Fruit fly (Drosophila melanogaster) whole organism, embryonic: Measurements from ENCODE around the gene CG17707.

ENCODE experiments used
- Adf1 ChIP-seq: fragments of 200-800 bp; sonication (Bioruptor generic); IDR thresholded peaks from 2 replicates; pipeline ENCODE4 v1.3.6; 2022; ENCODE audit warnings: missing biosample characterization, missing genetic modification characterization
- Blimp-1 ChIP-seq: fragments of 200-800 bp; sonication (Bioruptor generic); optimal IDR thresholded peaks from 3 replicates; lab custom pipeline; 2018; ENCODE audit warnings: missing biosample characterization, missing genetic modification characterization, mild to moderate bottlenecking, moderate library complexity, missing genetic modification reagents
- CG10274 ChIP-seq: fragments of 200-800 bp; sonication (Bioruptor generic); optimal IDR thresholded peaks from 3 replicates; lab custom pipeline; 2017; ENCODE audit warnings: missing biosample characterization, mild to moderate bottlenecking, missing genetic modification characterization
- CG10462 ChIP-seq: fragments of 200-800 bp; sonication (Bioruptor generic); optimal IDR thresholded peaks from 2 replicates; lab custom pipeline; 2016; ENCODE audit warnings: missing biosample characterization, missing genetic modification characterization
- CG11456 ChIP-seq: fragments of 200-800 bp; sonication (Bioruptor generic); IDR thresholded peaks from 3 replicates; pipeline ENCODE4 v1.3.6; 2022; ENCODE audit warnings: missing biosample characterization, missing genetic modification characterization
- CG12071 ChIP-seq: fragments of 200-800 bp; sonication (Bioruptor generic); optimal IDR thresholded peaks from 3 replicates; lab custom pipeline; 2018; ENCODE audit warnings: missing biosample characterization, mild to moderate bottlenecking, missing genetic modification characterization
- CG12659 ChIP-seq: fragments of 200-800 bp; sonication (Bioruptor generic); optimal IDR thresholded peaks from 3 replicates; lab custom pipeline; 2017; ENCODE audit warnings: mild to moderate bottlenecking, missing biosample characterization, missing genetic modification reagents, missing genetic modification characterization
- CG13624 ChIP-seq: fragments of 200-800 bp; sonication (Bioruptor generic); optimal IDR thresholded peaks from 2 replicates; lab custom pipeline; 2016; ENCODE audit warnings: missing biosample characterization, missing genetic modification characterization
- CG14441 ChIP-seq: fragments of 200-800 bp; sonication (Bioruptor generic); IDR thresholded peaks from 2 replicates; pipeline ENCODE4 v1.3.6; 2022; ENCODE audit warnings: missing biosample characterization, missing genetic modification characterization
- CG17359 ChIP-seq: fragments of 200-800 bp; sonication (Bioruptor generic); optimal IDR thresholded peaks from 3 replicates; lab custom pipeline; 2018; ENCODE audit warnings: missing biosample characterization, mild to moderate bottlenecking, missing genetic modification characterization, moderate library complexity
- CG17385 ChIP-seq: fragments of 200-800 bp; sonication (Bioruptor generic); optimal IDR thresholded peaks from 3 replicates; lab custom pipeline; 2018; ENCODE audit warnings: missing biosample characterization, mild to moderate bottlenecking, missing genetic modification characterization
- CG17829 ChIP-seq: fragments of 200-800 bp; optimal IDR thresholded peaks from 2 replicates; lab custom pipeline; 2019; ENCODE audit warnings: missing biosample characterization, mild to moderate bottlenecking, missing genetic modification characterization, moderate library complexity
- CG1832 ChIP-seq: fragments of 200-800 bp; sonication (Bioruptor generic); optimal IDR thresholded peaks from 2 replicates; lab custom pipeline; 2017; ENCODE audit warnings: missing biosample characterization, mild to moderate bottlenecking, missing genetic modification characterization, inconsistent platforms
- CG30020 ChIP-seq: fragments of 200-800 bp; optimal IDR thresholded peaks from 2 replicates; lab custom pipeline; 2019; ENCODE audit warnings: missing biosample characterization, mild to moderate bottlenecking, missing genetic modification characterization, moderate library complexity
- CG30431 ChIP-seq: fragments of 200-800 bp; sonication (Bioruptor generic); optimal IDR thresholded peaks from 2 replicates; lab custom pipeline; 2017; ENCODE audit warnings: missing biosample characterization, missing genetic modification characterization
- CG3995 ChIP-seq: fragments of 200-800 bp; sonication (Bioruptor generic); optimal IDR thresholded peaks from 3 replicates; lab custom pipeline; 2016; ENCODE audit warnings: missing biosample characterization, missing genetic modification characterization
- CG4820 ChIP-seq: fragments of 200-800 bp; sonication (Bioruptor generic); optimal IDR thresholded peaks from 3 replicates; lab custom pipeline; 2016; ENCODE audit warnings: missing biosample characterization, missing genetic modification characterization
- CG6791 ChIP-seq: fragments of 200-800 bp; sonication (Bioruptor generic); IDR thresholded peaks from 3 replicates; pipeline ENCODE4 v1.3.6; 2022; ENCODE audit warnings: missing biosample characterization, missing genetic modification characterization; ENCODE audit not compliant: partially characterized antibody
- CG9437 ChIP-seq: fragments of 200-800 bp; sonication (Bioruptor generic); optimal IDR thresholded peaks from 2 replicates; lab custom pipeline; 2018; ENCODE audit warnings: missing biosample characterization, mild to moderate bottlenecking, missing genetic modification characterization
- CG9817 ChIP-seq: fragments of 200-800 bp; sonication (Bioruptor generic); optimal IDR thresholded peaks from 2 replicates; lab custom pipeline; 2018; ENCODE audit warnings: missing biosample characterization, mild to moderate bottlenecking, missing genetic modification characterization, moderate library complexity
- CkIIα-i1 ChIP-seq: fragments of 200-800 bp; sonication (Bioruptor generic); IDR thresholded peaks from 2 replicates; pipeline ENCODE4 v1.3.6; 2022; ENCODE audit warnings: missing biosample characterization, missing genetic modification characterization
- D19B ChIP-seq: fragments of 200-800 bp; sonication (Bioruptor generic); optimal IDR thresholded peaks from 2 replicates; lab custom pipeline; 2017; ENCODE audit warnings: missing biosample characterization, mild to moderate bottlenecking, missing genetic modification characterization
- Deaf1 ChIP-seq: fragments of 200-800 bp; optimal IDR thresholded peaks from 3 replicates; lab custom pipeline; 2019; ENCODE audit warnings: missing biosample characterization, mild to moderate bottlenecking, missing genetic modification characterization, moderate library complexity
- Doc2 ChIP-seq: fragments of 200-800 bp; sonication (Bioruptor generic); IDR thresholded peaks from 2 replicates; pipeline ENCODE4 v1.3.6; 2022; ENCODE audit warnings: missing biosample characterization, missing genetic modification characterization
- Fer3 ChIP-seq: fragments of 200-800 bp; sonication (Bioruptor generic); optimal IDR thresholded peaks from 2 replicates; lab custom pipeline; 2018; ENCODE audit warnings: missing biosample characterization, mild to moderate bottlenecking, missing genetic modification characterization, moderate library complexity
- HHEX ChIP-seq: fragments of 200-800 bp; sonication (Bioruptor generic); optimal IDR thresholded peaks from 3 replicates; lab custom pipeline; 2017; ENCODE audit warnings: missing biosample characterization, mild to moderate bottlenecking, missing genetic modification characterization, missing genetic modification reagents
- HLH3B ChIP-seq: fragments of 200-800 bp; sonication (Bioruptor generic); IDR thresholded peaks from 2 replicates; pipeline ENCODE4 v1.3.6; 2022; ENCODE audit warnings: missing biosample characterization, missing genetic modification characterization
- HLH4C ChIP-seq: fragments of 200-800 bp; sonication (Bioruptor generic); IDR thresholded peaks from 3 replicates; pipeline ENCODE4 v1.3.6; 2022; ENCODE audit warnings: missing biosample characterization, missing genetic modification characterization; ENCODE audit not compliant: partially characterized antibody
- Mrtf ChIP-seq: fragments of 200-800 bp; sonication (Bioruptor generic); IDR thresholded peaks from 3 replicates; pipeline ENCODE4 v1.3.6; 2022; ENCODE audit warnings: missing biosample characterization, missing genetic modification characterization
- NK7.1 ChIP-seq: fragments of 200-800 bp; sonication (Bioruptor generic); optimal IDR thresholded peaks from 3 replicates; lab custom pipeline; 2016; ENCODE audit warnings: missing biosample characterization, missing genetic modification characterization
- Rx ChIP-seq: fragments of 200-800 bp; sonication (Bioruptor generic); IDR thresholded peaks from 2 replicates; pipeline ENCODE4 v1.3.6; 2022; ENCODE audit warnings: missing biosample characterization, missing genetic modification characterization
- Sry-β ChIP-seq: fragments of 200-800 bp; sonication (Bioruptor generic); optimal IDR thresholded peaks from 2 replicates; lab custom pipeline; 2018; ENCODE audit warnings: missing biosample characterization, mild to moderate bottlenecking, missing genetic modification characterization, moderate library complexity
- Sry-δ ChIP-seq: fragments of 200-800 bp; sonication (Bioruptor generic); optimal IDR thresholded peaks from 2 replicates; lab custom pipeline; 2016; ENCODE audit warnings: missing biosample characterization, missing genetic modification characterization
- amos ChIP-seq: fragments of 200-800 bp; sonication (Bioruptor generic); IDR thresholded peaks from 2 replicates; pipeline ENCODE4 v1.3.6; 2022; ENCODE audit warnings: missing biosample characterization, missing genetic modification characterization; ENCODE audit not compliant: partially characterized antibody
- aop ChIP-seq: fragments of 200-800 bp; sonication (Bioruptor generic); IDR thresholded peaks from 2 replicates; pipeline ENCODE4 v1.3.6; 2022; ENCODE audit warnings: missing biosample characterization, missing genetic modification characterization
- bbx ChIP-seq: fragments of 200-800 bp; sonication (Bioruptor generic); IDR thresholded peaks from 2 replicates; pipeline ENCODE4 v1.3.6; 2022; ENCODE audit warnings: missing biosample characterization, missing genetic modification characterization; ENCODE audit not compliant: partially characterized antibody
- cg ChIP-seq: fragments of 200-800 bp; sonication (Bioruptor generic); optimal IDR thresholded peaks from 3 replicates; lab custom pipeline; 2019; ENCODE audit warnings: missing biosample characterization, mild to moderate bottlenecking, missing genetic modification characterization, moderate library complexity
- gro ChIP-seq: fragments of 200-800 bp; sonication (Bioruptor generic); optimal IDR thresholded peaks from 2 replicates; lab custom pipeline; 2016; ENCODE audit warnings: missing biosample characterization, missing genetic modification characterization
- hbn ChIP-seq: fragments of 200-800 bp; sonication (Bioruptor generic); IDR thresholded peaks from 2 replicates; pipeline ENCODE4 v1.3.6; 2022; ENCODE audit warnings: missing biosample characterization, missing genetic modification characterization; ENCODE audit not compliant: partially characterized antibody
- klu ChIP-seq: fragments of 200-800 bp; sonication (Bioruptor generic); IDR thresholded peaks from 2 replicates; pipeline ENCODE4 v1.3.6; 2022; ENCODE audit warnings: missing biosample characterization, missing genetic modification characterization
- knrl ChIP-seq: fragments of 200-800 bp; sonication (Bioruptor generic); IDR thresholded peaks from 3 replicates; pipeline ENCODE4 v1.3.6; 2022; ENCODE audit warnings: missing biosample characterization, missing genetic modification characterization; ENCODE audit not compliant: partially characterized antibody
- onecut ChIP-seq: fragments of 200-800 bp; sonication (Bioruptor generic); IDR thresholded peaks from 2 replicates; pipeline ENCODE4 v1.3.6; 2022; ENCODE audit warnings: missing biosample characterization, missing genetic modification characterization
- pzg ChIP-seq: fragments of 200-800 bp; sonication (Bioruptor generic); optimal IDR thresholded peaks from 3 replicates; lab custom pipeline; 2018; ENCODE audit warnings: missing biosample characterization, mild to moderate bottlenecking, missing genetic modification characterization, moderate library complexity
- sens ChIP-seq: fragments of 200-800 bp; sonication (Bioruptor generic); peaks from one replicate; lab custom pipeline; 2016; ENCODE audit warnings: missing biosample characterization, missing genetic modification characterization
- sima ChIP-seq: fragments of 200-800 bp; sonication (Bioruptor generic); optimal IDR thresholded peaks from 2 replicates; lab custom pipeline; 2016; ENCODE audit warnings: missing biosample characterization, missing genetic modification characterization
- sna ChIP-seq: fragments of 200-800 bp; sonication (Bioruptor generic); IDR thresholded peaks from 2 replicates; pipeline ENCODE4 v1.3.6; 2022; ENCODE audit warnings: missing biosample characterization, missing genetic modification characterization; ENCODE audit not compliant: partially characterized antibody
- trem ChIP-seq: fragments of 200-800 bp; optimal IDR thresholded peaks from 3 replicates; lab custom pipeline; 2019; ENCODE audit warnings: missing biosample characterization, mild to moderate bottlenecking, missing genetic modification characterization, moderate library complexity
- vvl ChIP-seq: fragments of 200-800 bp; sonication (Bioruptor generic); IDR thresholded peaks from 2 replicates; pipeline ENCODE4 v1.3.6; 2022; ENCODE audit warnings: missing biosample characterization, missing genetic modification characterization
- zen2 ChIP-seq: fragments of 200-800 bp; sonication (Bioruptor generic); IDR thresholded peaks from 3 replicates; pipeline ENCODE4 v1.3.6; 2022; ENCODE audit warnings: missing biosample characterization, missing genetic modification characterization; ENCODE audit not compliant: partially characterized antibody
- zfh1 ChIP-seq: fragments of 200-800 bp; sonication (Bioruptor generic); IDR thresholded peaks from 3 replicates; pipeline ENCODE4 v1.3.6; 2022; ENCODE audit warnings: missing biosample characterization, missing genetic modification characterization
- zfh2 ChIP-seq: fragments of 200-800 bp; sonication (Bioruptor generic); optimal IDR thresholded peaks from 2 replicates; lab custom pipeline; 2016; ENCODE audit warnings: missing biosample characterization, missing genetic modification characterization

Gene CG17707

DNA sequence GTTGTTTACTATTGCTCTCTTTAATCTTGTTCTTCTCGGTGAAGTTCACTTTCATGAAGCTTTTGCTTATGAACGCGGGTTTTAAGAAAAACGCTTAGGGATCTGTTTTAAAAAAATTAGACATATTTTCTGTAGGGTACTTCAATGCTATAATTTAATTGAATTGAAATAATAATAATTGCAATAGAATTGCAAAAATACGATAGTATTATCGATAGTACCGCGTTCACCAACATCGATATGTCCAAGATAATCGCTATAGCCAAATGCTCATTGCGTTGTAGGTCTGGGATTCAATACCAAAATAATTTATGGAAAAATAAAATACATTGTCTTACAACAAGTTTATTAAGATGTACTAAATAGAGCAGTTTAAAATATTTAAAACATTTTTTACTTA, 6.3 kb downstream of the CG17707 start (continued):
- TF ChIP-seq Deaf1 (tag; lab: Kevin White, UChicago) = no peak
- TF ChIP-seq HLH3B (GFP tag; lab: Robert Waterston, UW) = no peak
- TF ChIP-seq CG12659 (GFP tag; lab: Kevin White, UChicago) = peak; percentile 22
- no peak for TF ChIP-seq zfh2 (GFP tag; lab: Kevin White, UChicago)
- peak; percentile 46 for TF ChIP-seq pzg (GFP tag; lab: Kevin White, UChicago)
- TF ChIP-seq CG17829 (tag; lab: Kevin White, UChicago) = no peak
- TF ChIP-seq NK7.1 (GFP tag; lab: Kevin White, UChicago) = no peak
- no peak for TF ChIP-seq vvl (GFP tag; lab: Robert Waterston, UW)
- TF ChIP-seq CG17385 (GFP tag; lab: Kevin White, UChicago) = no peak
- TF ChIP-seq Adf1 (GFP tag; lab: Robert Waterston, UW) = no peak
- no peak for TF ChIP-seq Doc2 (GFP tag; lab: Robert Waterston, UW)
- peak; percentile 64 for TF ChIP-seq Sry-δ (GFP tag; lab: Kevin White, UChicago)
- TF ChIP-seq Mrtf (GFP tag; lab: Robert Waterston, UW) = no peak
- no peak for TF ChIP-seq HHEX (GFP tag; lab: Kevin White, UChicago)
- TF ChIP-seq sens = peak; percentile 45
- no peak for TF ChIP-seq aop (GFP tag; lab: Robert Waterston, UW)
- TF ChIP-seq amos (GFP tag; lab: Robert Waterston, UW) = peak; percentile 86
- no peak for TF ChIP-seq onecut (GFP tag; lab: Robert Waterston, UW)
- TF ChIP-seq CG30020 (tag; lab: Kevin White, UChicago) = peak; percentile 53
- no peak for TF ChIP-seq CG30431
- no peak for TF ChIP-seq CG1832 (GFP tag; lab: Kevin White, UChicago)
- TF ChIP-seq CG14441 (GFP tag; lab: Robert Waterston, UW) = no peak
- peak; percentile 83 for TF ChIP-seq sna (GFP tag; lab: Robert Waterston, UW)
- TF ChIP-seq CG11456 (GFP tag; lab: Robert Waterston, UW) = no peak
- TF ChIP-seq HLH4C (GFP tag; lab: Robert Waterston, UW) = peak; percentile 75
- no peak for TF ChIP-seq CG9817 (tag; lab: Kevin White, UChicago)
- no peak for TF ChIP-seq Rx (GFP tag; lab: Robert Waterston, UW)
- TF ChIP-seq trem = peak; percentile 12
- TF ChIP-seq CG4820 (GFP tag; lab: Kevin White, UChicago) = no peak
- no peak for TF ChIP-seq CG12071 (GFP tag; lab: Kevin White, UChicago)
- TF ChIP-seq sima (GFP tag; lab: Kevin White, UChicago) = no peak
- no peak for TF ChIP-seq CG10462
- TF ChIP-seq Fer3 (tag; lab: Kevin White, UChicago) = no peak
- peak; percentile 76 for TF ChIP-seq CG6791 (GFP tag; lab: Robert Waterston, UW)
- peak; percentile 19 for TF ChIP-seq CG13624 (GFP tag; lab: Kevin White, UChicago)
- no peak for TF ChIP-seq D19B
- TF ChIP-seq zfh1 (GFP tag; lab: Robert Waterston, UW) = no peak
- peak; percentile 84 for TF ChIP-seq knrl (GFP tag; lab: Robert Waterston, UW)
- TF ChIP-seq CG10274 (GFP tag; lab: Kevin White, UChicago) = no peak
- TF ChIP-seq hbn (GFP tag; lab: Robert Waterston, UW) = peak; percentile 77
- peak; percentile 38 for TF ChIP-seq CG3995
- peak; percentile 77 for TF ChIP-seq Sry-β (GFP tag; lab: Kevin White, UChicago)
- TF ChIP-seq Blimp-1 (GFP tag; lab: Kevin White, UChicago) = no peak
- TF ChIP-seq bbx (GFP tag; lab: Robert Waterston, UW) = peak; percentile 82
- TF ChIP-seq klu = no peak
- TF ChIP-seq gro (GFP tag; lab: Kevin White, UChicago) = no peak
- peak; percentile 64; the same call in 2 of the 3 replicates for TF ChIP-seq zen2
- no peak for TF ChIP-seq CG17359 (tag; lab: Kevin White, UChicago)
- no peak for TF ChIP-seq CG9437
- no peak for TF ChIP-seq CkIIα-i1
- TF ChIP-seq cg (GFP tag; lab: Kevin White, UChicago) = no peak
